Worm (Caenorhabditis elegans): Measurements from ENCODE around the gene clec-165.

ce11 chrIV:1235785-1236184 is 10.9 kb downstream of the clec-165 start:
- TF ChIP-seq skn-1 (tag; optimal IDR thresholded peaks at IDR 0.05) (no peak), snpc-4 (tag; optimal IDR thresholded peaks at IDR 0.05) (no peak)
